Worm (Caenorhabditis elegans) whole organism, young adult: Measurements from ENCODE around the gene C04A2.15.
A peak's percentile ranks its signal among the peaks of the same experiment; 100 is the strongest.

Experiments used
- F10E7.11 ChIP-seq: sonication (generic microtip); optimal IDR thresholded peaks from 2 replicates; lab custom pipeline; 2017; ENCODE audit warnings: mild to moderate bottlenecking, missing genetic modification characterization, moderate library complexity, missing compliant biosample characterization
- attf-5 ChIP-seq: fragments of 200-800 bp; sonication (Bioruptor generic); optimal IDR thresholded peaks from 2 replicates; lab custom pipeline; 2018; ENCODE audit warnings: mild to moderate bottlenecking, missing genetic modification characterization, missing compliant biosample characterization
- ekl-4 ChIP-seq: fragments of 200-800 bp; sonication (Bioruptor generic); IDR thresholded peaks from 2 replicates; pipeline ENCODE4 v1.3.6; 2022; ENCODE audit warnings: missing genetic modification reagents, missing genetic modification characterization, missing compliant biosample characterization
- him-1 ChIP-seq: sonication (generic microtip); optimal IDR thresholded peaks from 2 replicates; lab custom pipeline; 2016; ENCODE audit warnings: missing genotype, missing genetic modification reagents, missing genetic modification characterization, missing compliant biosample characterization
- pha-4 ChIP-seq: fragments of 150-350 bp; sonication (generic microtip); optimal IDR thresholded peaks from 2 replicates; lab custom pipeline; 2014; ENCODE audit warnings: missing biosample characterization, missing genetic modification reagents, missing genetic modification characterization
- snpc-4 ChIP-seq, 5 experiments: fragments of 150-350 bp in 1 of 5; sonication (generic microtip) in 4 of 5; optimal IDR thresholded peaks; 2 replicates each; lab custom pipeline; 2014 to 2018; ENCODE audit warnings: missing genetic modification characterization in 5 of 5, missing biosample characterization in 3 of 5, antibody characterized with exemption in 2 of 5, mild to moderate bottlenecking in 2 of 5, missing compliant biosample characterization in 2 of 5, missing genotype in 2 of 5, moderate library complexity in 2 of 5, missing genetic modification reagents in 1 of 5
- unc-62 ChIP-seq: fragments of 150-350 bp; optimal IDR thresholded peaks from 2 replicates; lab custom pipeline; 2014; ENCODE audit warnings: missing biosample characterization, missing genetic modification reagents, missing genetic modification characterization

DNA sequence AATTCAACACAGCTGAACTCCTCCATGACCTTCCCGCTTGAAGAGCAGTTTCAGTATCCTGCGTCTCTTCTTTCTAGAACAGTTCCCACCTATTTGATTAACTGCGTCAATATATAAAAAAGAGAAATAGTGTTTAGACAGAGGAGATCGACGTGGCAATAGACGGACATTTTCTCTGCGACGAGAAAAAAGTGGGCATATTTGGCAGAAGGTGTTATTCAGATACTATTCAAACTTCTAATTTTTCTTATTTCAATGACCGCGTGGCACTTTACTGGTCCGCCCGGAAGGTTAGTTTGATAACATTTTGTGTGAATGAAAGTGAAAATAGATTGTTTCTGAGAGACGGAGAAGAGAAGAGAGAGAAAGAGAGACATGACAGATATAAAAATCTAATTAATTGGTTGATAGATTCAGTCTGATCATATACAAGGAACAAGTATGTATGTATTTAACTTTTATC lies 4.1 kb upstream of the C04A2.15 start, which contains the start of gene tbc-6:
- TF ChIP-seq attf-5 (GFP tag; lab: Kevin White, UChicago) (peak; percentile 4), unc-62 (GFP tag; lab: Kevin White, UChicago) (no peak), ekl-4 (GFP tag; lab: Robert Waterston, UW) (no peak), F10E7.11 (tag; lab: Kevin White, UChicago) (no peak), snpc-4 (GFP tag; optimal IDR thresholded peaks at IDR 0.05; lab: Kevin White, UChicago) (no peak), snpc-4 (tag; optimal IDR thresholded peaks at IDR 0.05; lab: Kevin White, UChicago) (no peak), him-1 (tag; lab: Kevin White, UChicago) (peak; percentile 30), pha-4 (no peak)
